Fruit fly (Drosophila melanogaster) whole organism, prepupa: ENCODE results near the gene Shawl.

Experiments
- CG10631 ChIP-seq: fragments of 200-800 bp; sonication (Bioruptor generic); optimal IDR thresholded peaks from 2 replicates; lab custom pipeline; 2016; ENCODE audit warnings: missing biosample characterization, missing genetic modification characterization
- CG11902 ChIP-seq: fragments of 200-800 bp; sonication (Bioruptor generic); optimal IDR thresholded peaks from 3 replicates; lab custom pipeline; 2016; ENCODE audit warnings: missing biosample characterization, missing genetic modification characterization
- CG15336 ChIP-seq: fragments of 200-800 bp; sonication (Bioruptor generic); IDR thresholded peaks from 2 replicates; pipeline ENCODE4 v1.3.6; 2022; ENCODE audit warnings: missing biosample characterization, missing genetic modification characterization
- CG1621 ChIP-seq: fragments of 200-800 bp; sonication (Bioruptor generic); optimal IDR thresholded peaks from 3 replicates; lab custom pipeline; 2018; ENCODE audit warnings: missing biosample characterization, mild to moderate bottlenecking, missing genetic modification characterization
- CG16779 ChIP-seq: fragments of 200-800 bp; sonication (Bioruptor generic); optimal IDR thresholded peaks from 3 replicates; lab custom pipeline; 2017; ENCODE audit warnings: missing biosample characterization, mild to moderate bottlenecking, missing genetic modification characterization
- CG3032 ChIP-seq: fragments of 200-800 bp; optimal IDR thresholded peaks from 2 replicates; lab custom pipeline; 2019; ENCODE audit warnings: missing biosample characterization, mild to moderate bottlenecking, missing genetic modification characterization, moderate library complexity
- CG31627 ChIP-seq: fragments of 200-800 bp; sonication (Bioruptor generic); optimal IDR thresholded peaks from 3 replicates; lab custom pipeline; 2016; ENCODE audit warnings: missing biosample characterization, missing genetic modification characterization
- CG34406 ChIP-seq: fragments of 200-800 bp; sonication (Bioruptor generic); optimal IDR thresholded peaks from 3 replicates; lab custom pipeline; 2016; ENCODE audit warnings: missing biosample characterization, missing genetic modification characterization
- CG3919 ChIP-seq: fragments of 200-800 bp; sonication (Bioruptor generic); optimal IDR thresholded peaks from 3 replicates; lab custom pipeline; 2016; ENCODE audit warnings: missing biosample characterization, missing genetic modification characterization
- CG6163 ChIP-seq: fragments of 200-800 bp; sonication (Bioruptor generic); IDR thresholded peaks from 3 replicates; pipeline ENCODE4 v1.3.6; 2022; ENCODE audit warnings: missing biosample characterization, missing genetic modification characterization
- CG6276 ChIP-seq: fragments of 200-800 bp; sonication (Bioruptor generic); optimal IDR thresholded peaks from 2 replicates; lab custom pipeline; 2017; ENCODE audit warnings: missing biosample characterization, mild to moderate bottlenecking, missing genetic modification characterization
- CG6792 ChIP-seq: fragments of 200-800 bp; sonication (Bioruptor generic); optimal IDR thresholded peaks from 3 replicates; lab custom pipeline; 2016; ENCODE audit warnings: missing biosample characterization, missing genetic modification characterization
- CG6808 ChIP-seq: fragments of 200-800 bp; sonication (Bioruptor generic); optimal IDR thresholded peaks from 3 replicates; lab custom pipeline; 2017; ENCODE audit warnings: missing biosample characterization, missing genetic modification characterization, mild to moderate bottlenecking, moderate library complexity, missing genetic modification reagents
- CG6854 ChIP-seq: fragments of 200-800 bp; sonication (Bioruptor generic); optimal IDR thresholded peaks from 2 replicates; lab custom pipeline; 2017; ENCODE audit warnings: missing biosample characterization, mild to moderate bottlenecking, missing genetic modification characterization
- CG7368 ChIP-seq: fragments of 200-800 bp; sonication (Bioruptor generic); optimal IDR thresholded peaks from 3 replicates; lab custom pipeline; 2016; ENCODE audit warnings: missing biosample characterization, missing genetic modification characterization
- CG8632 ChIP-seq: fragments of 200-800 bp; sonication (Bioruptor generic); optimal IDR thresholded peaks from 3 replicates; lab custom pipeline; 2016; ENCODE audit warnings: missing biosample characterization, missing genetic modification characterization
- CG9139 ChIP-seq: fragments of 200-800 bp; sonication (Bioruptor generic); optimal IDR thresholded peaks from 3 replicates; lab custom pipeline; 2017; ENCODE audit warnings: missing biosample characterization, mild to moderate bottlenecking, missing genetic modification characterization
- Eip75B ChIP-seq: fragments of 200-800 bp; sonication (Bioruptor generic); optimal IDR thresholded peaks from 3 replicates; lab custom pipeline; 2016; ENCODE audit warnings: missing biosample characterization, missing genetic modification characterization
- Eip78C ChIP-seq: fragments of 200-800 bp; sonication (Bioruptor generic); peaks from one replicate; lab custom pipeline; 2016; ENCODE audit warnings: missing biosample characterization, missing genetic modification characterization
- Eip93F ChIP-seq: fragments of 200-800 bp; sonication (Bioruptor generic); optimal IDR thresholded peaks from 2 replicates; lab custom pipeline; 2016; ENCODE audit warnings: missing biosample characterization, mild to moderate bottlenecking, missing genetic modification characterization
- Ets21C ChIP-seq: fragments of 200-800 bp; sonication (Bioruptor generic); optimal IDR thresholded peaks from 3 replicates; lab custom pipeline; 2016; ENCODE audit warnings: missing biosample characterization, missing genetic modification characterization
- Gug ChIP-seq: fragments of 200-800 bp; sonication (Bioruptor generic); IDR thresholded peaks from 2 replicates; pipeline ENCODE4 v1.3.6; 2022; ENCODE audit warnings: missing biosample characterization, missing genetic modification characterization
- Hr39 ChIP-seq: fragments of 200-800 bp; sonication (Bioruptor generic); optimal IDR thresholded peaks from 2 replicates; lab custom pipeline; 2016; ENCODE audit warnings: missing biosample characterization, missing genetic modification characterization
- Hr4 ChIP-seq: fragments of 200-800 bp; sonication (Bioruptor generic); optimal IDR thresholded peaks from 3 replicates; lab custom pipeline; 2016; ENCODE audit warnings: missing biosample characterization, missing genetic modification characterization
- Lpt ChIP-seq: fragments of 200-800 bp; sonication (Bioruptor generic); optimal IDR thresholded peaks from 3 replicates; lab custom pipeline; 2016; ENCODE audit warnings: missing biosample characterization, missing genetic modification characterization
- OdsH ChIP-seq: fragments of 200-800 bp; sonication (Bioruptor generic); optimal IDR thresholded peaks from 3 replicates; lab custom pipeline; 2016; ENCODE audit warnings: missing biosample characterization, missing genetic modification characterization
- Smox ChIP-seq: fragments of 200-800 bp; sonication (Bioruptor generic); optimal IDR thresholded peaks from 3 replicates; lab custom pipeline; 2016; ENCODE audit warnings: missing biosample characterization, missing genetic modification characterization
- Sox102F ChIP-seq: fragments of 200-800 bp; sonication (Bioruptor generic); optimal IDR thresholded peaks from 2 replicates; lab custom pipeline; 2016; ENCODE audit warnings: missing biosample characterization, mild to moderate bottlenecking, missing genetic modification characterization
- Sox14 ChIP-seq: fragments of 200-800 bp; sonication (Bioruptor generic); optimal IDR thresholded peaks from 3 replicates; lab custom pipeline; 2016; ENCODE audit warnings: missing biosample characterization, missing genetic modification characterization
- Sox15 ChIP-seq: fragments of 200-800 bp; sonication (Bioruptor generic); optimal IDR thresholded peaks from 3 replicates; lab custom pipeline; 2016; ENCODE audit warnings: missing biosample characterization, missing genetic modification characterization
- achi ChIP-seq: fragments of 200-800 bp; sonication (Bioruptor generic); optimal IDR thresholded peaks from 3 replicates; lab custom pipeline; 2016; ENCODE audit warnings: missing biosample characterization, missing genetic modification characterization
- acj6 ChIP-seq: fragments of 200-800 bp; sonication (Bioruptor generic); optimal IDR thresholded peaks from 3 replicates; lab custom pipeline; 2016; ENCODE audit warnings: missing biosample characterization, missing genetic modification characterization
- cyc ChIP-seq: fragments of 200-800 bp; sonication (Bioruptor generic); optimal IDR thresholded peaks from 3 replicates; lab custom pipeline; 2016; ENCODE audit warnings: missing biosample characterization, missing genetic modification characterization
- dac ChIP-seq: fragments of 200-800 bp; sonication (Bioruptor generic); optimal IDR thresholded peaks from 2 replicates; lab custom pipeline; 2017; ENCODE audit warnings: missing biosample characterization, mild to moderate bottlenecking, missing genetic modification characterization
- dsx ChIP-seq: fragments of 200-800 bp; optimal IDR thresholded peaks from 3 replicates; lab custom pipeline; 2019; ENCODE audit warnings: missing biosample characterization, mild to moderate bottlenecking, missing genetic modification characterization, moderate library complexity; ENCODE audit not compliant: poor library complexity, severe bottlenecking
- eg ChIP-seq: fragments of 200-800 bp; sonication (Bioruptor generic); IDR thresholded peaks from 3 replicates; pipeline ENCODE4 v1.3.6; 2022; ENCODE audit warnings: missing biosample characterization, missing genetic modification characterization
- esn ChIP-seq: fragments of 200-800 bp; sonication (Bioruptor generic); optimal IDR thresholded peaks from 2 replicates; lab custom pipeline; 2016; ENCODE audit warnings: missing biosample characterization, mild to moderate bottlenecking, missing genetic modification characterization, moderate library complexity
- fd59A ChIP-seq: fragments of 200-800 bp; sonication (Bioruptor generic); optimal IDR thresholded peaks from 2 replicates; lab custom pipeline; 2017; ENCODE audit warnings: missing biosample characterization, mild to moderate bottlenecking, missing genetic modification characterization, missing genetic modification reagents
- fd85E ChIP-seq: fragments of 200-800 bp; sonication (Bioruptor generic); optimal IDR thresholded peaks from 3 replicates; lab custom pipeline; 2016; ENCODE audit warnings: missing biosample characterization, missing genetic modification characterization
- lz ChIP-seq: fragments of 200-800 bp; sonication (Bioruptor generic); optimal IDR thresholded peaks from 3 replicates; lab custom pipeline; 2016; ENCODE audit warnings: missing biosample characterization, missing genetic modification characterization
- net ChIP-seq: fragments of 200-800 bp; sonication (Bioruptor generic); optimal IDR thresholded peaks from 3 replicates; lab custom pipeline; 2016; ENCODE audit warnings: missing biosample characterization, missing genetic modification characterization
- pdm3 ChIP-seq: fragments of 200-800 bp; sonication (Bioruptor generic); optimal IDR thresholded peaks from 3 replicates; lab custom pipeline; 2016; ENCODE audit warnings: missing biosample characterization, missing genetic modification characterization
- salr ChIP-seq, 2 experiments: fragments of 200-800 bp; sonication (Bioruptor generic); optimal IDR thresholded peaks; 3 replicates each; lab custom pipeline; 2016 to 2018; ENCODE audit warnings: missing biosample characterization in 2 of 2, missing genetic modification characterization in 2 of 2, mild to moderate bottlenecking in 1 of 2
- spab ChIP-seq: fragments of 200-800 bp; sonication (Bioruptor generic); optimal IDR thresholded peaks from 2 replicates; lab custom pipeline; 2017; ENCODE audit warnings: missing biosample characterization, mild to moderate bottlenecking, missing genetic modification characterization, missing genetic modification reagents
- ss ChIP-seq, 2 experiments: fragments of 200-800 bp; sonication (Bioruptor generic); optimal IDR thresholded peaks; 2 replicates in 1 of 2; 3 replicates in 1 of 2; lab custom pipeline; 2017 to 2018; ENCODE audit warnings: mild to moderate bottlenecking in 2 of 2, missing biosample characterization in 2 of 2, missing genetic modification characterization in 2 of 2, moderate library complexity in 1 of 2
- svp ChIP-seq: fragments of 200-800 bp; sonication (Bioruptor generic); peaks from one replicate; lab custom pipeline; 2016; ENCODE audit warnings: missing biosample characterization, missing genetic modification characterization
- topi ChIP-seq: fragments of 200-800 bp; sonication (Bioruptor generic); optimal IDR thresholded peaks from 3 replicates; lab custom pipeline; 2016; ENCODE audit warnings: missing biosample characterization, missing genetic modification characterization
- vri ChIP-seq: fragments of 200-800 bp; sonication (Bioruptor generic); optimal IDR thresholded peaks from 3 replicates; lab custom pipeline; 2016; ENCODE audit warnings: missing biosample characterization, mild to moderate bottlenecking, missing genetic modification characterization

The Shawl gene

DNA sequence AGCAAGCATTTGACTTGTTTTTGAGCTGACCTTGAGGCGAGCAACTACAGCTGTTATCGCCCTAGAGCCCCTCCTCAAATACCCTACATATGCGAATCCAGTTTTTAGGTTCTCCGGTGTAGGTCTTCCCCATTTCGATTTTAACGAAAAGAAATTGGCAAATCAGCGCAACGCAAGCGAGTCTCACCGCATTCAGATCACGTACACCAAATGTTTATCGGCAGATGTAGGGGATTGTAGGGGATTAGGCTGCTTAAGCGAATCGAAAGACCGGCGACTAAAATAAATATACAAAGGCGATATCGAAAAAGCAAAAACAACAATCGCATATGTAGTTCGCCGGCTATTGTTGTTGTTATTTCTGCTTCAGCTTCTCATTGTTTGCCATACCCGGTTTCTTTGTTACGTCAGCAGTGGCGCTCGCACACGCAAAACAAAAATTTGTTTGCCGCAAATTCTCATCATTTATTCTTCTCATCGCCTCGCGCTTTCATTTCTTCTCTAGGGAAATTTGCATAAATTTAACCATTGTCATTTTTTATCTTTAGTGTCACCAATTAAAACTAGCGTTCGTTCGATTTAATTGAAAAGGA, 26.8 kb downstream of the Shawl start (continued):
- peak; percentile 92 for TF ChIP-seq CG6792 (GFP tag; lab: Kevin White, UChicago)
- TF ChIP-seq CG11902: peak; percentile 94
- peak; percentile 78 for TF ChIP-seq CG15336 (GFP tag; lab: Robert Waterston, UW)
- peak; percentile 91 for TF ChIP-seq Sox102F
- peak; percentile 90 for TF ChIP-seq CG3032 (tag; lab: Kevin White, UChicago)
- TF ChIP-seq achi (GFP tag; lab: Kevin White, UChicago): peak; percentile 91
- TF ChIP-seq Hr4 (GFP tag; lab: Kevin White, UChicago): peak; percentile 87
- TF ChIP-seq salr (GFP tag; optimal IDR thresholded peaks at IDR 0.05; lab: Kevin White, UChicago): peak; percentile 83 to 93
- TF ChIP-seq OdsH (GFP tag; lab: Kevin White, UChicago): peak; percentile 94
- TF ChIP-seq CG6163 (GFP tag; lab: Robert Waterston, UW): peak; percentile 94
- peak; percentile 95 for TF ChIP-seq acj6
- TF ChIP-seq CG7368 (GFP tag; lab: Kevin White, UChicago): peak; percentile 96
- peak; percentile 94 for TF ChIP-seq esn (GFP tag; lab: Kevin White, UChicago)
- TF ChIP-seq Gug (GFP tag; lab: Robert Waterston, UW): peak; percentile 88

- TF ChIP-seq net (peak; percentile 33), Ets21C (GFP tag; lab: Kevin White, UChicago) (no peak), pdm3 (GFP tag; lab: Kevin White, UChicago) (peak; percentile 63), Lpt (GFP tag; lab: Kevin White, UChicago) (no peak), CG9139 (GFP tag; lab: Kevin White, UChicago) (peak; percentile 60), OdsH (GFP tag; lab: Kevin White, UChicago) (peak; percentile 53), Sox15 (GFP tag; lab: Kevin White, UChicago) (no peak), spab (GFP tag; lab: Kevin White, UChicago) (peak; percentile 50), CG7368 (GFP tag; lab: Kevin White, UChicago) (peak; percentile 16), Eip93F (GFP tag; lab: Kevin White, UChicago) (no peak), CG31627 (GFP tag; lab: Kevin White, UChicago) (no peak), Eip78C (GFP tag; lab: Kevin White, UChicago) (peak; percentile 82), Smox (GFP tag; lab: Kevin White, UChicago) (no peak), Sox14 (GFP tag; lab: Kevin White, UChicago) (no peak), svp (GFP tag; lab: Kevin White, UChicago) (peak; percentile 54), topi (no peak), CG34406 (GFP tag; lab: Kevin White, UChicago) (peak; percentile 43), CG10631 (GFP tag; lab: Kevin White, UChicago) (peak; percentile 66), CG1621 (tag; lab: Kevin White, UChicago) (peak; percentile 22), fd85E (GFP tag; lab: Kevin White, UChicago) (no peak), CG3032 (tag; lab: Kevin White, UChicago) (peak; percentile 73), ss (GFP tag; optimal IDR thresholded peaks at IDR 0.05; lab: Kevin White, UChicago) (peak in 1 of 2 experiments; percentile 64), cyc (GFP tag; lab: Kevin White, UChicago) (no peak), eg (GFP tag; lab: Robert Waterston, UW) (peak; percentile 65; the same call in 2 of the 3 replicates), salr (GFP tag; optimal IDR thresholded peaks at IDR 0.05; lab: Kevin White, UChicago) (peak in 1 of 2 experiments; percentile 32), CG6163 (GFP tag; lab: Robert Waterston, UW) (no peak), CG16779 (tag; lab: Kevin White, UChicago) (no peak), CG6276 (GFP tag; lab: Kevin White, UChicago) (peak; percentile 60), Gug (GFP tag; lab: Robert Waterston, UW) (peak; percentile 53), CG3919 (GFP tag; lab: Kevin White, UChicago) (peak; percentile 35), CG8632 (peak; percentile 60), fd59A (GFP tag; lab: Kevin White, UChicago) (peak; percentile 41), lz (GFP tag; lab: Kevin White, UChicago) (no peak), CG11902 (no peak), Eip75B (GFP tag; lab: Kevin White, UChicago) (no peak), esn (GFP tag; lab: Kevin White, UChicago) (no peak), CG6854 (GFP tag; lab: Kevin White, UChicago) (no peak), Hr39 (GFP tag; lab: Kevin White, UChicago) (no peak), dac (GFP tag; lab: Kevin White, UChicago) (no peak), Hr4 (GFP tag; lab: Kevin White, UChicago) (no peak), CG15336 (GFP tag; lab: Robert Waterston, UW) (peak; percentile 65), vri (GFP tag; lab: Kevin White, UChicago) (no peak), CG6808 (peak; percentile 53), dsx (GFP tag; lab: Kevin White, UChicago) (peak; percentile 62)
These were observed 27.7 kb downstream of the Shawl start, which contains the start of gene Aldh for dm6 chr2L:9387240-9387672. Gene Aldh (plus strand): TSS chr2L:9387389.
